Worm (Caenorhabditis elegans): Measurements from ENCODE around the gene C44H9.7.
"Not testable (repeated sequence)": the region's sequence is repeated elsewhere in the genome, so short reads cannot be mapped to it uniquely, and the experiment has no call there.

The C44H9.7 gene

DNA sequence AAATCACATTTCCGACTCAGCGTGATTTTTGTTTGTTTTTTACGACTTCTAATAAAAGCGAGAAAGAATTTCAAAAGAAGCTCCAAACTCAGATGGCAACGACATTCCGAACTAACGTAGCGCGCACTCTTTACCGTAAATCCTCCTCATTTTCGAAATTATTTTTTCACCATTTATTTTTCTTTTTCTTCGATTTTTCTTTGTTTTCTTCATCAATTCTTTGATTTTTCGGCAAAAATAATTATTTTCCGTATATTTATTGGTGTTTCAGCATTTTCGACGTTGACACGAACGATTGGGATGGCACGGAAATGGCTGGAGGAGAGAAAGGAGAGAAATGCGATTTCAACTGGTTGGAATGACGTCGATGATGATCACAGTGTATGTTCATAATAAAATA is 10.9 kb upstream of the C44H9.7 start, which contains the start of gene T07F10.5:
TSS of gene T07F10.5 (plus strand) at position 301 of the 400 bp plus-strand sequence.
- not testable (repeated sequence) for TF ChIP-seq mef-2 (tag; optimal IDR thresholded peaks at IDR 0.05); nhr-28 (tag; optimal IDR thresholded peaks at IDR 0.05); efl-3 (GFP tag; optimal IDR thresholded peaks at IDR 0.05)

- no peak for TF ChIP-seq vab-15 (tag; optimal IDR thresholded peaks at IDR 0.05)
- no peak for TF ChIP-seq C04F5.9 (tag; optimal IDR thresholded peaks at IDR 0.05)
- no peak for TF ChIP-seq Y116A8C.19 (tag; optimal IDR thresholded peaks at IDR 0.05; ENCODE audit: borderline replicate concordance)
- TF ChIP-seq zag-1 (tag; optimal IDR thresholded peaks at IDR 0.05) = no peak
- no peak for TF ChIP-seq aly-2 (tag; optimal IDR thresholded peaks at IDR 0.05)
- TF ChIP-seq efl-3 (GFP tag; optimal IDR thresholded peaks at IDR 0.05) = no peak
- TF ChIP-seq nhr-90 (tag; optimal IDR thresholded peaks at IDR 0.05; ENCODE audit: poor library complexity) = no peak
- TF ChIP-seq xbp-1 (tag; optimal IDR thresholded peaks at IDR 0.05) = no peak
- TF ChIP-seq irx-1 (tag; optimal IDR thresholded peaks at IDR 0.05) = no peak
- no peak for TF ChIP-seq F16B12.6 (tag; optimal IDR thresholded peaks at IDR 0.05)
Observed at ce11 chrV:12859144-12859543, 4.5 kb upstream of the C44H9.7 start, which contains the start of gene anp-1. Gene anp-1 (plus strand): TSS chrV:12859444.

ce11 chrV:12852355-12852754 is 2.3 kb downstream of the C44H9.7 start:
- TF ChIP-seq hpl-2 (GFP tag; optimal IDR thresholded peaks at IDR 0.05) = no peak
- peak; percentile 20 for TF ChIP-seq pax-3 (tag; optimal IDR thresholded peaks at IDR 0.05)
- TF ChIP-seq ces-1 (GFP tag; optimal IDR thresholded peaks at IDR 0.05) = no peak
- TF ChIP-seq swsn-7 (tag; optimal IDR thresholded peaks at IDR 0.05) = no peak
- TF ChIP-seq unc-30 (tag; optimal IDR thresholded peaks at IDR 0.05) = no peak
- no peak for TF ChIP-seq elt-3 (tag; optimal IDR thresholded peaks at IDR 0.05)
- no peak for TF ChIP-seq tlp-1 (tag; optimal IDR thresholded peaks at IDR 0.05)
- no peak for TF ChIP-seq nhr-11 (tag; optimal IDR thresholded peaks at IDR 0.05)
- TF ChIP-seq fkh-8 (tag; optimal IDR thresholded peaks at IDR 0.05) = no peak
- no peak for TF ChIP-seq lsy-2 (tag; optimal IDR thresholded peaks at IDR 0.05)
- TF ChIP-seq elt-2 (tag; optimal IDR thresholded peaks at IDR 0.05) = peak; percentile 49
- no peak for TF ChIP-seq nhr-90 (tag; optimal IDR thresholded peaks at IDR 0.05; ENCODE audit: poor library complexity)
- TF ChIP-seq C04F5.9 (tag; optimal IDR thresholded peaks at IDR 0.05) = no peak
- TF ChIP-seq hlh-17 (GFP tag; optimal IDR thresholded peaks at IDR 0.05; ENCODE audit: borderline replicate concordance) = no peak
- TF ChIP-seq unc-130 (tag; optimal IDR thresholded peaks at IDR 0.05) = no peak

DNA sequence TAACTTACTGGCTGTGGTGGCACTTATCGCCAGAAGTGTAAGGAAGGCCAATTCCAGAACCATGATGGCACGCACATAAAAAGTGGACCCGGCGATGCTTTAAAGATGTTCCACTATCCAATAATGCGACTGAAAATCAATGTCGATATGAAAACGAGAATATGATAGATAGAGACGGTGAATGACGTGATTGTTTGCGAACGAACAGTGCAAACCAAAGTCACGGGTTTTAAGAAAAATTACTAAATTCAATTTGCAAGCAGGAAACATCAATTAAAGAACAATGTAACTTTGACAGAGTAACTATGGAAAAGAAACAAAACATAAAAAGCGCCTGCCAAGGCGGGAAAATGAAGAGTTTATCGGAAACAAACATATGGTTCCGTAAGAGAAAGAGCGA is 4.9 kb downstream of the C44H9.7 start, which contains the start of gene C44H9.5:
TSS of gene C44H9.5 (minus strand) at position 129 of the 400 bp plus-strand sequence.
- TF ChIP-seq lin-35 (GFP tag; optimal IDR thresholded peaks at IDR 0.05) (no peak), ztf-4 (tag; optimal IDR thresholded peaks at IDR 0.05) (no peak), unc-98 (GFP tag; IDR thresholded peaks at IDR 0.05) (no peak), efl-1 (optimal IDR thresholded peaks at IDR 0.05) (no peak), efl-1 (GFP tag; optimal IDR thresholded peaks at IDR 0.05 in 1 of 2) (no peak), Y116A8C.19 (tag; optimal IDR thresholded peaks at IDR 0.05; ENCODE audit: borderline replicate concordance) (no peak), fkh-8 (tag; optimal IDR thresholded peaks at IDR 0.05) (no peak), pqm-1 (tag; optimal IDR thresholded peaks at IDR 0.05) (no peak), tbx-2 (tag; optimal IDR thresholded peaks at IDR 0.05) (no peak), aly-2 (tag; optimal IDR thresholded peaks at IDR 0.05) (no peak), zip-4 (GFP tag; optimal IDR thresholded peaks at IDR 0.05) (no peak), ceh-90 (tag; optimal IDR thresholded peaks at IDR 0.05) (no peak), xbp-1 (tag; optimal IDR thresholded peaks at IDR 0.05) (no peak), nhr-19 (GFP tag; conservative IDR thresholded peaks at IDR 0.05) (no peak), nhr-71 (tag; optimal IDR thresholded peaks at IDR 0.05) (no peak), nhr-76 (tag; optimal IDR thresholded peaks at IDR 0.05) (no peak), lin-39 (tag; optimal IDR thresholded peaks at IDR 0.05) (no peak), fkh-10 (GFP tag; optimal IDR thresholded peaks at IDR 0.05) (no peak), skn-1 (tag; optimal IDR thresholded peaks at IDR 0.05) (no peak), nhr-84 (tag; optimal IDR thresholded peaks at IDR 0.05) (no peak)
